Fruit fly (Drosophila melanogaster) whole organism, embryonic: ENCODE data around the gene Dbp21E2.

Source experiments
- CG10209 ChIP-seq: fragments of 200-800 bp; sonication (Bioruptor generic); optimal IDR thresholded peaks from 3 replicates; lab custom pipeline; 2017; ENCODE audit warnings: missing biosample characterization, mild to moderate bottlenecking, missing genetic modification characterization, missing genetic modification reagents
- CG10565 ChIP-seq: fragments of 200-800 bp; sonication (Bioruptor generic); optimal IDR thresholded peaks from 3 replicates; lab custom pipeline; 2016; ENCODE audit warnings: missing biosample characterization, mild to moderate bottlenecking, missing genetic modification characterization
- CG12219 ChIP-seq: fragments of 200-800 bp; sonication (Bioruptor generic); optimal IDR thresholded peaks from 3 replicates; lab custom pipeline; 2018; ENCODE audit warnings: missing biosample characterization, mild to moderate bottlenecking, missing genetic modification characterization
- CG12236 ChIP-seq: fragments of 200-800 bp; sonication (Bioruptor generic); optimal IDR thresholded peaks from 2 replicates; lab custom pipeline; 2016; ENCODE audit warnings: missing biosample characterization, missing genetic modification characterization
- CG1233 ChIP-seq: fragments of 200-800 bp; sonication (Bioruptor generic); optimal IDR thresholded peaks from 4 replicates; lab custom pipeline; 2018; ENCODE audit warnings: missing biosample characterization, mild to moderate bottlenecking, missing genetic modification characterization
- CG14014 ChIP-seq: fragments of 200-800 bp; sonication (Bioruptor generic); IDR thresholded peaks from 2 replicates; pipeline ENCODE4 v1.3.6; 2022; ENCODE audit warnings: missing biosample characterization, missing genetic modification characterization
- CG15601 ChIP-seq: fragments of 200-800 bp; sonication (Bioruptor generic); optimal IDR thresholded peaks from 3 replicates; lab custom pipeline; 2019; ENCODE audit warnings: missing biosample characterization, mild to moderate bottlenecking, missing genetic modification characterization, moderate library complexity
- CG1647 ChIP-seq: fragments of 200-800 bp; sonication (Bioruptor generic); optimal IDR thresholded peaks from 3 replicates; lab custom pipeline; 2016; ENCODE audit warnings: missing biosample characterization, missing genetic modification characterization
- CG2678 ChIP-seq: fragments of 200-800 bp; sonication (Bioruptor generic); optimal IDR thresholded peaks from 3 replicates; lab custom pipeline; 2019; ENCODE audit warnings: missing biosample characterization, mild to moderate bottlenecking, missing genetic modification characterization, moderate library complexity
- CG31388 ChIP-seq: fragments of 200-800 bp; sonication (Bioruptor generic); optimal IDR thresholded peaks from 2 replicates; lab custom pipeline; 2016; ENCODE audit warnings: missing biosample characterization, missing genetic modification characterization
- CG3281 ChIP-seq: fragments of 200-800 bp; sonication (Bioruptor generic); optimal IDR thresholded peaks from 3 replicates; lab custom pipeline; 2017; ENCODE audit warnings: missing biosample characterization, mild to moderate bottlenecking, missing genetic modification characterization
- CG4328 ChIP-seq: fragments of 200-800 bp; sonication (Bioruptor generic); optimal IDR thresholded peaks from 3 replicates; lab custom pipeline; 2017; ENCODE audit warnings: missing biosample characterization, missing genetic modification reagents, missing genetic modification characterization
- CG43689 ChIP-seq: fragments of 200-800 bp; sonication (Bioruptor generic); IDR thresholded peaks from 2 replicates; pipeline ENCODE4 v1.3.6; 2022; ENCODE audit warnings: missing biosample characterization, missing genetic modification characterization
- CG5245 ChIP-seq: fragments of 200-800 bp; sonication (Bioruptor generic); optimal IDR thresholded peaks from 3 replicates; lab custom pipeline; 2016; ENCODE audit warnings: missing biosample characterization, missing genetic modification characterization
- CG7556 ChIP-seq: fragments of 200-800 bp; sonication (Bioruptor generic); optimal IDR thresholded peaks from 2 replicates; lab custom pipeline; 2017; ENCODE audit warnings: missing biosample characterization, mild to moderate bottlenecking, missing genetic modification characterization
- CG7987 ChIP-seq: fragments of 200-800 bp; sonication (Bioruptor generic); optimal IDR thresholded peaks from 2 replicates; lab custom pipeline; 2018; ENCODE audit warnings: missing biosample characterization, mild to moderate bottlenecking, missing genetic modification characterization, moderate library complexity
- CG8290 ChIP-seq, 3 experiments: fragments of 200-800 bp; sonication (Bioruptor generic); optimal IDR thresholded peaks; 2 replicates each; lab custom pipeline; 2016 to 2019; ENCODE audit warnings: missing biosample characterization in 3 of 3, missing genetic modification characterization in 3 of 3, mild to moderate bottlenecking in 2 of 3, moderate library complexity in 1 of 3
- CG9437 ChIP-seq: fragments of 200-800 bp; sonication (Bioruptor generic); optimal IDR thresholded peaks from 2 replicates; lab custom pipeline; 2018; ENCODE audit warnings: missing biosample characterization, mild to moderate bottlenecking, missing genetic modification characterization
- CrebB ChIP-seq: fragments of 200-800 bp; sonication (Bioruptor generic); optimal IDR thresholded peaks from 3 replicates; lab custom pipeline; 2018; ENCODE audit warnings: missing biosample characterization, mild to moderate bottlenecking, missing genetic modification characterization
- Deaf1 ChIP-seq: fragments of 200-800 bp; optimal IDR thresholded peaks from 3 replicates; lab custom pipeline; 2019; ENCODE audit warnings: missing biosample characterization, mild to moderate bottlenecking, missing genetic modification characterization, moderate library complexity
- Jarid2 ChIP-seq: fragments of 200-800 bp; sonication (Bioruptor generic); optimal IDR thresholded peaks from 3 replicates; lab custom pipeline; 2017; ENCODE audit warnings: mild to moderate bottlenecking, missing biosample characterization, missing genetic modification reagents, missing genetic modification characterization
- MTF-1 ChIP-seq: fragments of 200-800 bp; sonication (Bioruptor generic); optimal IDR thresholded peaks from 2 replicates; lab custom pipeline; 2018; ENCODE audit warnings: missing biosample characterization, mild to moderate bottlenecking, missing genetic modification characterization, borderline replicate concordance
- Meics ChIP-seq: fragments of 200-800 bp; sonication (Bioruptor generic); optimal IDR thresholded peaks from 2 replicates; lab custom pipeline; 2017; ENCODE audit warnings: missing biosample characterization, mild to moderate bottlenecking, missing genetic modification characterization
- Nf-YA ChIP-seq: fragments of 200-800 bp; sonication (Bioruptor generic); IDR thresholded peaks from 2 replicates; pipeline ENCODE4 v1.3.6; 2022; ENCODE audit warnings: missing biosample characterization, missing genetic modification characterization
- Optix ChIP-seq: fragments of 200-800 bp; sonication (Bioruptor generic); IDR thresholded peaks from 3 replicates; pipeline ENCODE4 v1.3.6; 2022; ENCODE audit warnings: missing biosample characterization, missing genetic modification characterization
- Spps ChIP-seq: fragments of 200-800 bp; sonication (Bioruptor generic); optimal IDR thresholded peaks from 2 replicates; lab custom pipeline; 2018; ENCODE audit warnings: missing biosample characterization, mild to moderate bottlenecking, missing genetic modification characterization
- Tbp ChIP-seq: fragments of >200 bp; optimal IDR thresholded peaks from 2 replicates; lab custom pipeline; 2018; ENCODE audit warnings: missing biosample characterization, missing genetic modification characterization
- ash1 ChIP-seq: fragments of 200-800 bp; sonication (Bioruptor generic); optimal IDR thresholded peaks from 2 replicates; lab custom pipeline; 2018; ENCODE audit warnings: missing biosample characterization, mild to moderate bottlenecking, missing genetic modification characterization
- az2 ChIP-seq: fragments of 200-800 bp; sonication (Bioruptor generic); optimal IDR thresholded peaks from 3 replicates; lab custom pipeline; 2016; ENCODE audit warnings: missing biosample characterization, missing genetic modification characterization
- bbx ChIP-seq: fragments of 200-800 bp; sonication (Bioruptor generic); IDR thresholded peaks from 2 replicates; pipeline ENCODE4 v1.3.6; 2022; ENCODE audit warnings: missing biosample characterization, missing genetic modification characterization; ENCODE audit not compliant: partially characterized antibody
- bigmax ChIP-seq: fragments of 200-800 bp; sonication (Bioruptor generic); optimal IDR thresholded peaks from 2 replicates; lab custom pipeline; 2018; ENCODE audit warnings: missing biosample characterization, mild to moderate bottlenecking, missing genetic modification characterization
- bsh ChIP-seq, 2 experiments: fragments of 200-800 bp; sonication (Bioruptor generic); optimal IDR thresholded peaks; 2 replicates each; lab custom pipeline; 2017 to 2018; ENCODE audit warnings: mild to moderate bottlenecking in 2 of 2, missing biosample characterization in 2 of 2, missing genetic modification characterization in 2 of 2, moderate library complexity in 1 of 2
- dm ChIP-seq: fragments of 200-800 bp; sonication (Bioruptor generic); optimal IDR thresholded peaks from 3 replicates; lab custom pipeline; 2016; ENCODE audit warnings: missing biosample characterization, missing genetic modification characterization
- dysf ChIP-seq: fragments of 200-800 bp; sonication (Bioruptor generic); IDR thresholded peaks from 3 replicates; pipeline ENCODE4 v1.3.6; 2022; ENCODE audit warnings: missing biosample characterization, missing genetic modification characterization
- en ChIP-seq: fragments of 200-800 bp; sonication (Bioruptor generic); optimal IDR thresholded peaks from 2 replicates; lab custom pipeline; 2016; ENCODE audit warnings: missing biosample characterization, missing genetic modification characterization
- fd64A ChIP-seq: fragments of 200-800 bp; sonication (Bioruptor generic); optimal IDR thresholded peaks from 3 replicates; lab custom pipeline; 2018; ENCODE audit warnings: missing biosample characterization, mild to moderate bottlenecking, missing genetic modification characterization
- hb ChIP-seq: fragments of 200-800 bp; sonication (Bioruptor generic); IDR thresholded peaks from 3 replicates; pipeline ENCODE4 v1.3.6; 2022; ENCODE audit warnings: missing biosample characterization, missing genetic modification characterization; ENCODE audit not compliant: partially characterized antibody
- her ChIP-seq: fragments of 200-800 bp; sonication (Bioruptor generic); optimal IDR thresholded peaks from 2 replicates; lab custom pipeline; 2016; ENCODE audit warnings: missing biosample characterization, missing genetic modification characterization
- inv ChIP-seq: fragments of 200-800 bp; sonication (Bioruptor generic); IDR thresholded peaks from 2 replicates; pipeline ENCODE4 v1.3.6; 2022; ENCODE audit warnings: missing biosample characterization, missing genetic modification characterization; ENCODE audit not compliant: partially characterized antibody
- kay ChIP-seq: fragments of 200-800 bp; sonication (Bioruptor generic); optimal IDR thresholded peaks from 2 replicates; lab custom pipeline; 2016; ENCODE audit warnings: missing biosample characterization, missing genetic modification characterization
- nau ChIP-seq: fragments of 200-800 bp; sonication (Bioruptor generic); optimal IDR thresholded peaks from 3 replicates; lab custom pipeline; 2017; ENCODE audit warnings: missing biosample characterization, mild to moderate bottlenecking, missing genetic modification characterization, missing genetic modification reagents
- pros ChIP-seq: fragments of 200-800 bp; sonication (Bioruptor generic); optimal IDR thresholded peaks from 3 replicates; lab custom pipeline; 2019; ENCODE audit warnings: missing biosample characterization, mild to moderate bottlenecking, missing genetic modification characterization, moderate library complexity
- slou ChIP-seq: fragments of 200-800 bp; sonication (Bioruptor generic); optimal IDR thresholded peaks from 3 replicates; lab custom pipeline; 2016; ENCODE audit warnings: missing biosample characterization, missing genetic modification characterization
- stwl ChIP-seq: fragments of 200-800 bp; sonication (Bioruptor generic); optimal IDR thresholded peaks from 3 replicates; lab custom pipeline; 2018; ENCODE audit warnings: missing biosample characterization, mild to moderate bottlenecking, missing genetic modification characterization, moderate library complexity
- tgo ChIP-seq: fragments of 200-800 bp; sonication (Bioruptor generic); IDR thresholded peaks from 3 replicates; pipeline ENCODE4 v1.3.6; 2022; ENCODE audit warnings: missing biosample characterization, missing genetic modification characterization
- tin ChIP-seq: fragments of 200-800 bp; sonication (Bioruptor generic); optimal IDR thresholded peaks from 3 replicates; lab custom pipeline; 2016; ENCODE audit warnings: missing biosample characterization, missing genetic modification characterization
- toy ChIP-seq: fragments of 200-800 bp; sonication (Bioruptor generic); IDR thresholded peaks from 2 replicates; pipeline ENCODE4 v1.3.6; 2022; ENCODE audit warnings: missing biosample characterization, missing genetic modification characterization
- trem ChIP-seq: fragments of 200-800 bp; optimal IDR thresholded peaks from 3 replicates; lab custom pipeline; 2019; ENCODE audit warnings: missing biosample characterization, mild to moderate bottlenecking, missing genetic modification characterization, moderate library complexity
- z ChIP-seq: fragments of 200-800 bp; sonication (Bioruptor generic); IDR thresholded peaks from 3 replicates; pipeline ENCODE4 v1.3.6; 2022; ENCODE audit warnings: missing biosample characterization, missing genetic modification characterization

Gene Dbp21E2

DNA sequence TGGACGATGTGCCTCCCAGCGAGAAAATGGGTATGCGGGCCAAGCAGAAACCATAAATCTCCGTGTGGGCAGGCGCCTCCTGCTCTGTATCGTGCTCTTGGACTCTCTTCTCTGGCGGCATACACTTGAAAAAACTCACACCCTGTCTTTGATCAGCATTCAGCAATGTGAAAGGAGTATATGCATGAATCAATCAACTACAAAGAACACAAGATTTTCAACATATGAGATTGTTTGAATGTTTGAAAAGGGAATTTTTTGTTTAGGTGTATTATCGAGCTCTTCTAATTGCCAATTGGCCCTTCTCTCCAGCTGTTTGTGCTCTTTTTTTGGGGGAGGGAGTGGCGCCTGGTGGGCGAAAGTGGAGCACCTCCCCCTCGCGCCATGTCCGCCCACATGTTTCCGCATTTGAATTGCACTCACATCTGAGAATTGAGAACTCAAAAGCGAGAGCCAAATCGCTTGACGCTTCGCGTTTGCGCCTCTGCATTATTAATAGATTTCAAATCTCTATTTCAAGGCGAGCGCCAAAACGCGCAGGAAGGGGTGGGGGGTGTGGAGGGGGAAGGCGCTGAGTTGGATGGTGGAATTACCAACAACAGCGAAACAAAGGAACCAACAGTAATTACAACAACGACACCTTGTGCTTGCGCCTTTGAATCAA is 34.1 kb downstream of the Dbp21E2 start (continued):
- TF ChIP-seq CG14014 (GFP tag; lab: Robert Waterston, UW): peak; percentile 90
- TF ChIP-seq pros (GFP tag; lab: Kevin White, UChicago): no peak
- peak; percentile 87 for TF ChIP-seq her (GFP tag; lab: Kevin White, UChicago)
- no peak for TF ChIP-seq Tbp
- peak; percentile 84 for TF ChIP-seq tgo
- TF ChIP-seq z (GFP tag; lab: Robert Waterston, UW): peak; percentile 71; the same call in 2 of the 3 replicates
- TF ChIP-seq fd64A (GFP tag; lab: Kevin White, UChicago): peak; percentile 63
- peak; percentile 78 for TF ChIP-seq en
- TF ChIP-seq Spps: peak; percentile 6
- TF ChIP-seq CG7987 (GFP tag; lab: Kevin White, UChicago): peak; percentile 52
- peak; percentile 92 for TF ChIP-seq CG2678 (tag; lab: Kevin White, UChicago)
- peak; percentile 80 for TF ChIP-seq tin (GFP tag; lab: Kevin White, UChicago)
- TF ChIP-seq CG8290 (GFP tag; optimal IDR thresholded peaks at IDR 0.05; lab: Kevin White, UChicago): peak; percentile 57
- peak in 1 of 2 experiments; percentile 97 for TF ChIP-seq CG8290 (tag; optimal IDR thresholded peaks at IDR 0.05; lab: Kevin White, UChicago)
- TF ChIP-seq dm (GFP tag; lab: Kevin White, UChicago): peak; percentile 80
- TF ChIP-seq CG1233 (GFP tag; lab: Kevin White, UChicago): peak; percentile 72
- TF ChIP-seq Jarid2 (GFP tag; lab: Kevin White, UChicago): no peak
- peak; percentile 58 for TF ChIP-seq Deaf1 (tag; lab: Kevin White, UChicago)
- peak; percentile 60 for TF ChIP-seq CG12236
- peak; percentile 86 for TF ChIP-seq az2 (GFP tag; lab: Kevin White, UChicago)
- no peak for TF ChIP-seq hb (GFP tag; lab: Robert Waterston, UW)
- peak; percentile 76 for TF ChIP-seq CG43689 (GFP tag; lab: Robert Waterston, UW)
- peak; percentile 88 for TF ChIP-seq Optix
- TF ChIP-seq stwl (tag; lab: Kevin White, UChicago): no peak
- TF ChIP-seq nau (GFP tag; lab: Kevin White, UChicago): peak; percentile 90
- TF ChIP-seq CG31388 (GFP tag; lab: Kevin White, UChicago): peak; percentile 57
- TF ChIP-seq bigmax (GFP tag; lab: Kevin White, UChicago): no peak
- peak; percentile 88 for TF ChIP-seq CG1647
- peak; percentile 87 for TF ChIP-seq Nf-YA
- peak; percentile 86 for TF ChIP-seq CG10209 (GFP tag; lab: Kevin White, UChicago)
- peak; percentile 17 for TF ChIP-seq CG10565 (GFP tag; lab: Kevin White, UChicago)
- peak; percentile 90 for TF ChIP-seq Meics
- TF ChIP-seq CG9437 (GFP tag; lab: Kevin White, UChicago): peak; percentile 75
- TF ChIP-seq slou (GFP tag; lab: Kevin White, UChicago): peak; percentile 44
- peak; percentile 73 for TF ChIP-seq CG4328 (GFP tag; lab: Kevin White, UChicago)
- no peak; the same call in 1 of the 2 replicates for TF ChIP-seq toy (GFP tag; lab: Robert Waterston, UW)
- peak; percentile 76 for TF ChIP-seq MTF-1 (GFP tag; lab: Kevin White, UChicago)
- no peak for TF ChIP-seq bbx
- peak; percentile 87 for TF ChIP-seq CG3281 (GFP tag; lab: Kevin White, UChicago)
- TF ChIP-seq dysf (GFP tag; lab: Robert Waterston, UW): peak; percentile 94
- TF ChIP-seq CG5245 (GFP tag; lab: Kevin White, UChicago): peak; percentile 71
- TF ChIP-seq ash1 (GFP tag; lab: Kevin White, UChicago): peak; percentile 34
- no peak for TF ChIP-seq inv (GFP tag; lab: Robert Waterston, UW)
- peak; percentile 82 for TF ChIP-seq CrebB (tag; lab: Kevin White, UChicago)
- peak; percentile 40 for TF ChIP-seq trem (tag; lab: Kevin White, UChicago)
- peak; percentile 88 for TF ChIP-seq CG12219
- TF ChIP-seq CG7556 (GFP tag; lab: Kevin White, UChicago): peak; percentile 82
- TF ChIP-seq bsh (GFP tag; optimal IDR thresholded peaks at IDR 0.05; lab: Kevin White, UChicago): peak; percentile 67 to 87
- TF ChIP-seq CG15601 (tag; lab: Kevin White, UChicago): peak; percentile 75
- peak; percentile 65 for TF ChIP-seq kay (GFP tag; lab: Kevin White, UChicago)
